Worm (Caenorhabditis elegans): ENCODE data around the gene F56A11.5.

The F56A11.5 gene

ce11 chrIV:601595-601994 is 30.9 kb upstream of the F56A11.5 start, which contains the start of gene srt-59:
TSS of gene srt-59 (minus strand) at chrIV:601695.
- TF ChIP-seq lsy-2 (tag; optimal IDR thresholded peaks at IDR 0.05) (no peak), elt-1 (tag; optimal IDR thresholded peaks at IDR 0.05) (no peak), sma-3 (GFP tag; optimal IDR thresholded peaks at IDR 0.05) (no peak), ztf-4 (tag; optimal IDR thresholded peaks at IDR 0.05) (no peak), mab-5 (tag; optimal IDR thresholded peaks at IDR 0.05) (no peak), R02D3.7 (tag; optimal IDR thresholded peaks at IDR 0.05) (no peak), nhr-12 (tag; optimal IDR thresholded peaks at IDR 0.05) (no peak), elt-3 (tag; optimal IDR thresholded peaks at IDR 0.05) (no peak), nhr-11 (tag; optimal IDR thresholded peaks at IDR 0.05) (no peak), lin-13 (GFP tag; optimal IDR thresholded peaks at IDR 0.05) (no peak), mbf-1 (tag; optimal IDR thresholded peaks at IDR 0.05) (no peak), lin-39 (tag; optimal IDR thresholded peaks at IDR 0.05) (no peak), crh-2 (tag; optimal IDR thresholded peaks at IDR 0.05) (no peak), lin-11 (tag; optimal IDR thresholded peaks at IDR 0.05) (no peak), C34F6.9 (tag; optimal IDR thresholded peaks at IDR 0.05) (no peak), nhr-129 (tag; optimal IDR thresholded peaks at IDR 0.05) (no peak), Y55F3AM.14 (GFP tag; optimal IDR thresholded peaks at IDR 0.05) (no peak), ceh-16 (tag; optimal IDR thresholded peaks at IDR 0.05) (no peak), unc-39 (tag; optimal IDR thresholded peaks at IDR 0.05) (no peak), skn-1 (tag; optimal IDR thresholded peaks at IDR 0.05) (no peak)

DNA sequence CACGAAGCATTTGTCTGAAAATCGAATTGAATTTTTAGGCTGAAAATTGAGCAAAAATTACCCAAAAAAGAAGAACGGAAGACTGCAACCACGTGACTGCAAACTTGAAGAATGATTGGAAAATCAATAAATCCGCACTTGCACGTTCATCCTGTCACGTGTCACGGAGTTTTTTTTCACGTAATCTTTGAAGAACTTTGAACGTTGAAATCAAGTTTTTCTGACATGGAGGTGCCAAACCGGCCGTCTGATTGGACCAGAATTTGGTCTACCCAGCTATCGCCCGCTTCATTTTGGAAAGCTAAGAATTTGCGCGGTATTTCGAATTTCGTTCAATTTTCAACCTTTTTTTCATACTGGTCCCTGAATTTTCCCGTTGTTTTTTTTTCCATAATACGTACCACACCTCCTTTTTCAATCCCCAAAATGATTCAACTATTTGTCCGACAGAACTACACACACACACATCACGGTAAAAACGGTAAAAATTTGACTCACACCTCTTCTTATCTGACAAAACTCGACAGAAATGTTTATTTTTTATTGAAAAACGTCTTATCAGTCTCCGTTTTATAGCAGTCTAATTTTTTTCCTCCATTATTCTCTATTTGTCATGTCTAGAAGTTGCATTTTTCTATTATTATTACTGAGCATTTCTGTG is 25.8 kb upstream of the F56A11.5 start, which contains the start of the genes C18H7.7 and C18H7.11:
Gene C18H7.7 (minus strand): TSS at position 101 of the 661 bp plus-strand sequence.
Gene C18H7.11 (plus strand): TSS at position 611 of the 661 bp plus-strand sequence.
- TF ChIP-seq nhr-25 (tag; optimal IDR thresholded peaks at IDR 0.05) (no peak), fos-1 (tag; optimal IDR thresholded peaks at IDR 0.05) (peak; percentile 79), F13H6.1 (tag; optimal IDR thresholded peaks at IDR 0.05) (no peak)

DNA sequence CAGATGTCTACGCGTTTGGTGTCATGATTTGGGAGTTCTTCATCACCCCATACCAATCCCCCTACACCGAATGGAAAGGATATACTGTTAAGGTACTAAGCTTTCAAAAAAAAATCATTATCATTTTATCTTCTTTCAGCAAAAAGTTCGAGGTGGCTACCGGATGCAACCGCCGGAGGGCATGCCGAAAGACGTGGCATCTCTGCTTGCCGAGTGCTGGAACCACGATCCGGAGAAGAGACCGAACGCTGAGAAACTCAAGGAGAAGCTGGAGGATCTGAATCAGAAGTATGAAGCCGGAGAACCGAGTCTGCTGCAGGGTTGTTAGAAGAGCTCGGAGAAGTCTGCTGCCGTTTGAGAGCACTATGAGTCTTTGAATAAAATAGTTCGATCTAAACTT is 24.2 kb upstream of the F56A11.5 start:
- TF ChIP-seq skn-1 (tag; optimal IDR thresholded peaks at IDR 0.05) (no peak), unc-62 (GFP tag; optimal IDR thresholded peaks at IDR 0.05) (no peak)

ce11 chrIV:593029-593428 is 22.4 kb upstream of the F56A11.5 start, which contains the start of gene C18H7.4:
TSS of gene C18H7.4 (plus strand) at chrIV:593329.
- TF ChIP-seq C34F6.9 (tag; optimal IDR thresholded peaks at IDR 0.05), result no peak
- TF ChIP-seq ztf-1 (GFP tag; conservative IDR thresholded peaks at IDR 0.05), result no peak
- TF ChIP-seq ztf-4 (tag; optimal IDR thresholded peaks at IDR 0.05), result no peak
- TF ChIP-seq nhr-77 (tag; optimal IDR thresholded peaks at IDR 0.05), result no peak
- TF ChIP-seq lin-39 (tag; optimal IDR thresholded peaks at IDR 0.05), result no peak

DNA sequence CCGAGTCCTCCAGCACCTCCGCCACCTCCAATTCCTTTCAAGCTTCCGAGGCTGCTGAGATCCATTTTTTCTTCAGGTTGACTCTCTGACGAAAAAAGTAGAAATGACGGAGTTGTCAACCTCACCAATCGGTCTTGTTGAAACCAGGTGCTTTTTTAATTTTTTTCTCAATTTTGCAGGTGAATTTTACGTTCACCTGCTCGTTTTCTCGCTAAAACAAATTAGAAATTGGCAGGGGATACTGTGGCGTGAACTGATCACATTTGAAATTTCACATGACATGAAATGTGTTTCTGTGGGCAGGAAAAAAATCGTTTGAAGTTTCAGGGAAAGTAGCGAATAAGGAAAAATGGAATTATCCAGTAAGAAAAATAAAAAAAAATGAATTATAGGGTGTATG is 21.7 kb upstream of the F56A11.5 start, which contains the start of gene C18H7.6:
Gene C18H7.6 (minus strand): TSS at position 104 of the 400 bp plus-strand sequence.
- TF ChIP-seq crh-2 (tag; optimal IDR thresholded peaks at IDR 0.05) (no peak), lsy-2 (tag; optimal IDR thresholded peaks at IDR 0.05) (no peak), unc-55 (GFP tag; optimal IDR thresholded peaks at IDR 0.05) (no peak), ztf-11 (tag; optimal IDR thresholded peaks at IDR 0.05) (no peak), fos-1 (tag; optimal IDR thresholded peaks at IDR 0.05) (no peak), zag-1 (tag; optimal IDR thresholded peaks at IDR 0.05) (no peak), blmp-1 (tag; optimal IDR thresholded peaks at IDR 0.05; ENCODE audit: insufficient read depth) (no peak), lin-13 (GFP tag; optimal IDR thresholded peaks at IDR 0.05) (no peak)

DNA sequence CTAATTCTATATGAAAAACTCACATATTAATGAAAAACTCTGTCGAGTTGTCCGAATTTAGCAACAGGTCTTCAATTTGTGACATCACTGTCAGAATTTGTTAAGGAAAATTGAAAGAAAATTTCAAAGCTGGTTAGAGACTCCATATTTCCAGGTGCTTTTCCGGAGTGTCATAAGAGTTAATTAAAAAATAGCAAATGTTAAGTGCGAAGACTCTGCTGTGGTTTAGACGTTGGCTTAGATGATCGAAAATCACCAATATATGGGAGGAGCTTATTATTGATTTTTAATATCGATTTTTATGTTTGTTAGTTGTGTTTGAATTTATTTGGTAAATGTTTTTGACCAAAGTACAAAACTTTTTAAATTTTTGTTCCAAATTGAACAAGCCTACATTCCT is 17.1 kb upstream of the F56A11.5 start, which contains the start of gene C18H7.12:
Gene C18H7.12 (minus strand): TSS at position 101 of the 400 bp plus-strand sequence.
- TF ChIP-seq sma-3 (GFP tag; optimal IDR thresholded peaks at IDR 0.05) (no peak), mbf-1 (tag; optimal IDR thresholded peaks at IDR 0.05) (no peak), unc-39 (tag; optimal IDR thresholded peaks at IDR 0.05) (no peak), egl-27 (tag; optimal IDR thresholded peaks at IDR 0.05) (no peak)

Measured in whole organism, L2 larva.